Worm (Caenorhabditis elegans) whole organism, midembryonic: ENCODE measurements around the gene C12D5.10.

Source experiments
- T22C8.4 ChIP-seq: fragments of 200-800 bp; sonication (Bioruptor generic); IDR thresholded peaks from 2 replicates; pipeline ENCODE4 v1.3.6; 2022; ENCODE audit warnings: missing genetic modification characterization, missing compliant biosample characterization
- klf-2 ChIP-seq: fragments of 200-800 bp; sonication (Bioruptor generic); conservative IDR thresholded peaks from 2 replicates; pipeline ENCODE4 v1.3.6; 2022; ENCODE audit warnings: missing genetic modification reagents, missing genetic modification characterization, missing compliant biosample characterization
- tab-1 ChIP-seq: fragments of 200-800 bp; sonication (Bioruptor generic); IDR thresholded peaks from 2 replicates; pipeline ENCODE4 v1.3.6; 2022; ENCODE audit warnings: missing genetic modification characterization, missing compliant biosample characterization
- ztf-23 ChIP-seq: fragments of 200-800 bp; sonication (Bioruptor generic); IDR thresholded peaks from 2 replicates; pipeline ENCODE4 v1.3.6; 2022; ENCODE audit warnings: missing genetic modification reagents, missing genetic modification characterization, missing compliant biosample characterization
- ztf-29 ChIP-seq: fragments of 200-800 bp; sonication (Bioruptor generic); IDR thresholded peaks from 2 replicates; pipeline ENCODE4 v1.3.6; 2022; ENCODE audit warnings: missing genetic modification reagents, missing genetic modification characterization, missing compliant biosample characterization

- TF ChIP-seq tab-1 (GFP tag; lab: Robert Waterston, UW) (no peak), ztf-23 (GFP tag; lab: Robert Waterston, UW) (no peak), ztf-29 (no peak), T22C8.4 (no peak), klf-2 (GFP tag; lab: Robert Waterston, UW) (no peak)
These were observed 48.6 kb upstream of the C12D5.10 start for ce11 chrV:7741918-7742317.
